Worm (Caenorhabditis elegans) whole organism, early embryonic: ENCODE measurements around the gene T24C2.3.
A peak's percentile ranks its signal among the peaks of the same experiment; 100 is the strongest.
"Not testable (repeated sequence)": the region's sequence is repeated elsewhere in the genome, so short reads cannot be mapped to it uniquely, and the experiment has no call there.

Experiments
- B0310.2 ChIP-seq: sonication (generic microtip); optimal IDR thresholded peaks from 2 replicates; lab custom pipeline; 2016; ENCODE audit warnings: mild to moderate bottlenecking, missing genetic modification characterization, missing compliant biosample characterization
- F13C5.2 ChIP-seq: sonication (generic microtip); optimal IDR thresholded peaks from 2 replicates; lab custom pipeline; 2017; ENCODE audit warnings: mild to moderate bottlenecking, missing genetic modification characterization, inconsistent platforms, missing compliant biosample characterization
- aly-1 ChIP-seq: sonication (generic microtip); optimal IDR thresholded peaks from 2 replicates; lab custom pipeline; 2016; ENCODE audit warnings: missing genetic modification characterization, missing compliant biosample characterization
- ama-1 ChIP-seq: fragments of 150-350 bp; optimal IDR thresholded peaks from 2 replicates; lab custom pipeline; 2014
- ceh-13 ChIP-seq: fragments of 200-800 bp; sonication (Bioruptor generic); optimal IDR thresholded peaks from 2 replicates; lab custom pipeline; 2018; ENCODE audit warnings: mild to moderate bottlenecking, missing genetic modification characterization, missing compliant biosample characterization
- ceh-36 ChIP-seq: sonication (generic microtip); optimal IDR thresholded peaks from 2 replicates; lab custom pipeline; 2016; ENCODE audit warnings: missing genetic modification characterization, inconsistent platforms, missing compliant biosample characterization
- ets-7 ChIP-seq: sonication (generic microtip); optimal IDR thresholded peaks from 2 replicates; lab custom pipeline; 2016; ENCODE audit warnings: missing genotype, missing genetic modification characterization, missing compliant biosample characterization
- flt-1 ChIP-seq: fragments of 200-800 bp; sonication (Bioruptor generic); IDR thresholded peaks from 2 replicates; pipeline ENCODE4 v1.3.6; 2022; ENCODE audit warnings: missing genetic modification characterization, missing compliant biosample characterization
- hmbx-1 ChIP-seq: sonication (generic microtip); optimal IDR thresholded peaks from 2 replicates; lab custom pipeline; 2016; ENCODE audit warnings: mild to moderate bottlenecking, missing genetic modification characterization, missing compliant biosample characterization
- hmg-4 ChIP-seq: fragments of 200-800 bp; sonication (Bioruptor generic); optimal IDR thresholded peaks from 2 replicates; lab custom pipeline; 2018; ENCODE audit warnings: mild to moderate bottlenecking, missing genetic modification characterization, missing compliant biosample characterization
- hnd-1 ChIP-seq: sonication (generic microtip); optimal IDR thresholded peaks from 2 replicates; lab custom pipeline; 2016; ENCODE audit warnings: missing genetic modification characterization, missing compliant biosample characterization
- pes-1 ChIP-seq: fragments of 200-800 bp; sonication (Bioruptor generic); IDR thresholded peaks from 2 replicates; pipeline ENCODE4 v1.3.6; 2022; ENCODE audit warnings: missing genetic modification reagents, missing genetic modification characterization, missing compliant biosample characterization
- scrt-1 ChIP-seq: fragments of 200-800 bp; sonication (Bioruptor generic); IDR thresholded peaks from 2 replicates; pipeline ENCODE4 v1.3.6; 2022; ENCODE audit warnings: missing genetic modification characterization, missing compliant biosample characterization
- sea-1 ChIP-seq: fragments of 200-800 bp; sonication (Bioruptor generic); conservative IDR thresholded peaks from 2 replicates; pipeline ENCODE4 v1.3.6; 2022; ENCODE audit warnings: missing genetic modification characterization, missing compliant biosample characterization
- tbx-11 ChIP-seq: fragments of 200-800 bp; sonication (Bioruptor generic); IDR thresholded peaks from 2 replicates; pipeline ENCODE4 v1.3.6; 2022; ENCODE audit warnings: missing genetic modification characterization, missing compliant biosample characterization
- tbx-37 ChIP-seq: fragments of 200-800 bp; sonication (Bioruptor generic); conservative IDR thresholded peaks from 2 replicates; pipeline ENCODE4 v1.3.6; 2022; ENCODE audit warnings: missing genetic modification reagents, missing genetic modification characterization, missing compliant biosample characterization
- tra-4 ChIP-seq: sonication (generic microtip); optimal IDR thresholded peaks from 2 replicates; lab custom pipeline; 2017; ENCODE audit warnings: missing genetic modification characterization, missing compliant biosample characterization

The T24C2.3 gene

ce11 chrX:14525325-14526305 is 17.7 kb upstream of the T24C2.3 start:
- peak; percentile 8 for TF ChIP-seq ceh-36 (tag; lab: Kevin White, UChicago)
- TF ChIP-seq F13C5.2 (tag; lab: Kevin White, UChicago) = peak; percentile 98
- TF ChIP-seq ets-7 (tag; lab: Kevin White, UChicago) = no peak
- no peak for TF ChIP-seq ama-1
- 0 out of 2 replicates have a peak, but pooled peaks have one; percentile 8 for TF ChIP-seq flt-1 (GFP tag; lab: Robert Waterston, UW)
- TF ChIP-seq B0310.2 (tag; lab: Kevin White, UChicago) = no peak
- peak; percentile 39 for TF ChIP-seq ceh-13 (GFP tag; lab: Kevin White, UChicago)
- TF ChIP-seq pes-1 (GFP tag; lab: Robert Waterston, UW) = no peak; the same call in 1 of the 2 replicates
- no peak for TF ChIP-seq hnd-1 (tag; lab: Kevin White, UChicago)
- peak; percentile 79 for TF ChIP-seq sea-1 (GFP tag; lab: Robert Waterston, UW)
- TF ChIP-seq tbx-11 = no peak
- TF ChIP-seq scrt-1 (GFP tag; lab: Robert Waterston, UW) = no peak
- TF ChIP-seq tbx-37 (GFP tag; lab: Robert Waterston, UW) = peak; percentile 60
- no peak for TF ChIP-seq aly-1 (tag; lab: Kevin White, UChicago)
- TF ChIP-seq hmbx-1 (tag; lab: Kevin White, UChicago) = no peak
- TF ChIP-seq hmg-4 = peak; percentile 95
- TF ChIP-seq tra-4 (tag; lab: Kevin White, UChicago) = no peak

- TF ChIP-seq scrt-1 (GFP tag; lab: Robert Waterston, UW) = no peak
- no peak for TF ChIP-seq F13C5.2 (tag; lab: Kevin White, UChicago)
- TF ChIP-seq flt-1 (GFP tag; lab: Robert Waterston, UW) = no peak
- TF ChIP-seq tbx-11 = no peak
- TF ChIP-seq ama-1 = no peak
- TF ChIP-seq B0310.2 (tag; lab: Kevin White, UChicago) = no peak
- no peak for TF ChIP-seq hnd-1 (tag; lab: Kevin White, UChicago)
- TF ChIP-seq tra-4 (tag; lab: Kevin White, UChicago) = no peak
- no peak for TF ChIP-seq tbx-37 (GFP tag; lab: Robert Waterston, UW)
- TF ChIP-seq aly-1 (tag; lab: Kevin White, UChicago) = no peak
- TF ChIP-seq ets-7 (tag; lab: Kevin White, UChicago) = no peak
- TF ChIP-seq ceh-36 (tag; lab: Kevin White, UChicago) = no peak
- TF ChIP-seq hmg-4 = no peak
These were observed 15.8 kb upstream of the T24C2.3 start, which contains the start of gene nspc-18 for ce11 chrX:14527559-14527958. nspc-18 (minus strand) TSS chrX:14527659.

DNA sequence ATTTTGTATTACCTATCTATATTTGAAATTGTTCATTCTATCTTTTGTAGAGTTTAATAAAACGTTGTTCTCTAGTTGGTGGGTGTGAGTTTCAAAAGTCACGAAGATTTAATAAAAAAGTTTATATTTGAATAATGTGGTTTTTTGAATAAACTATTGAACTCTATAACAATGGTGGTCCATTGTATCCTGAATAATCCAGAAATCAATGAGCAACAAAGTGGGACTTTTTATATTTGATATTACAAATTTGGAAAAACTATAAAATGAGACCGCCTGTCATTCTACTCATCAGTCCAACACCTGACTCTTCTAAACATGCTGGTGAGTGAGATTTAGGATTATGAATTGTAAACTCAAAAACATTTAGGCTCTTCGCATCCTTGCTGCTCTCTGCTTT is 14.9 kb upstream of the T24C2.3 start, which contains the start of gene nspc-19:
Gene nspc-19, plus strand, starts transcription at position 301 of the 400 bp plus-strand sequence.
- not testable (repeated sequence) for TF ChIP-seq ceh-36, hmbx-1, F13C5.2 (tag; lab: Kevin White, UChicago)

- TF ChIP-seq sea-1 (GFP tag; lab: Robert Waterston, UW) (no peak), ama-1 (no peak), flt-1 (GFP tag; lab: Robert Waterston, UW) (no peak), F13C5.2 (tag; lab: Kevin White, UChicago) (no peak), hnd-1 (tag; lab: Kevin White, UChicago) (no peak), tbx-37 (GFP tag; lab: Robert Waterston, UW) (no peak), aly-1 (tag; lab: Kevin White, UChicago) (no peak), ceh-36 (tag; lab: Kevin White, UChicago) (no peak), hmg-4 (no peak), hmbx-1 (tag; lab: Kevin White, UChicago) (no peak), tbx-11 (no peak), ets-7 (tag; lab: Kevin White, UChicago) (no peak), B0310.2 (tag; lab: Kevin White, UChicago) (no peak), tra-4 (tag; lab: Kevin White, UChicago) (no peak), ceh-13 (GFP tag; lab: Kevin White, UChicago) (no peak), scrt-1 (GFP tag; lab: Robert Waterston, UW) (no peak), pes-1 (GFP tag; lab: Robert Waterston, UW) (no peak)
These were observed 13.2 kb upstream of the T24C2.3 start, which contains the start of gene nspc-20 for ce11 chrX:14530107-14530506. nspc-20 (minus strand) TSS chrX:14530207.

DNA sequence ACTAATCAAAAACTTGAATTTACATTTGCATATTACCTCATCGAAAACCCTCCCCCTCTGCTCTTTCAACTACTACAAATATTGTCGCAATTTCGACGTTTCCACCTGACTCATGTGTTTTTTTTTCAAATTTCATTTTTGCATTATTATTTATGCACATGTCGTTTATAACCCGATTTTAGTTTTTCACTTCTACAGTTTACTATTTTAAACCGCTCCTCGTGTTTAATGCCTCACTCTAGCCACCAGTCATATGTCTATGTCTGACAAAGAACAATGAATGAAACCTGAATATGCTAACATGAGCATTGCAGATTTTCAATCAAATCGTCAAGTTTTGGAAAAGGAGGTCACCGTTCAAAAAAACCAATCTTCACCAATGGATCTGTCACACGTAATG is 9.2 kb upstream of the T24C2.3 start, which contains the start of gene T24C2.5:
Gene T24C2.5, plus strand, starts transcription at position 301 of the 400 bp plus-strand sequence.
- TF ChIP-seq ceh-13 (GFP tag; lab: Kevin White, UChicago) = no peak
- TF ChIP-seq B0310.2 (tag; lab: Kevin White, UChicago) = no peak
- TF ChIP-seq flt-1 (GFP tag; lab: Robert Waterston, UW) = no peak
- no peak for TF ChIP-seq hnd-1 (tag; lab: Kevin White, UChicago)
- no peak for TF ChIP-seq aly-1 (tag; lab: Kevin White, UChicago)
- TF ChIP-seq scrt-1 (GFP tag; lab: Robert Waterston, UW) = no peak
- no peak for TF ChIP-seq hmbx-1 (tag; lab: Kevin White, UChicago)
- no peak for TF ChIP-seq ets-7 (tag; lab: Kevin White, UChicago)
- no peak for TF ChIP-seq hmg-4
- TF ChIP-seq ama-1 = no peak
- TF ChIP-seq tbx-37 (GFP tag; lab: Robert Waterston, UW) = no peak
- no peak for TF ChIP-seq F13C5.2 (tag; lab: Kevin White, UChicago)
- no peak for TF ChIP-seq ceh-36 (tag; lab: Kevin White, UChicago)
- TF ChIP-seq pes-1 (GFP tag; lab: Robert Waterston, UW) = no peak
- no peak for TF ChIP-seq tra-4 (tag; lab: Kevin White, UChicago)
- no peak for TF ChIP-seq tbx-11
- TF ChIP-seq sea-1 (GFP tag; lab: Robert Waterston, UW) = no peak

ce11 chrX:14534596-14534995 is 8.7 kb upstream of the T24C2.3 start:
- no peak for TF ChIP-seq ets-7 (tag; lab: Kevin White, UChicago)
- TF ChIP-seq pes-1 (GFP tag; lab: Robert Waterston, UW) = no peak
- no peak for TF ChIP-seq F13C5.2 (tag; lab: Kevin White, UChicago)
- TF ChIP-seq tra-4 (tag; lab: Kevin White, UChicago) = no peak
- no peak for TF ChIP-seq aly-1 (tag; lab: Kevin White, UChicago)
- no peak for TF ChIP-seq ceh-36 (tag; lab: Kevin White, UChicago)
- no peak for TF ChIP-seq B0310.2 (tag; lab: Kevin White, UChicago)
- no peak for TF ChIP-seq ceh-13 (GFP tag; lab: Kevin White, UChicago)
- TF ChIP-seq flt-1 (GFP tag; lab: Robert Waterston, UW) = no peak
- TF ChIP-seq scrt-1 (GFP tag; lab: Robert Waterston, UW) = no peak
- no peak for TF ChIP-seq tbx-11
- TF ChIP-seq sea-1 (GFP tag; lab: Robert Waterston, UW) = no peak
- no peak for TF ChIP-seq ama-1
